Worm (Caenorhabditis elegans): ENCODE data around the gene haf-3.
"Not testable (repeated sequence)": the region's sequence is repeated elsewhere in the genome, so short reads cannot be mapped to it uniquely, and the experiment has no call there.

Gene haf-3

ce11 chrV:15766122-15766594 lies at the start of gene haf-3, which contains the start of gene F57A10.2 (continued):
- TF ChIP-seq pax-1 (tag; optimal IDR thresholded peaks at IDR 0.05) (no peak), K02D7.2 (tag; optimal IDR thresholded peaks at IDR 0.05) (no peak), ceh-22 (tag; optimal IDR thresholded peaks at IDR 0.05) (no peak), unc-3 (GFP tag; conservative IDR thresholded peaks at IDR 0.05) (no peak), unc-3 (tag; optimal IDR thresholded peaks at IDR 0.05) (peak; percentile 13), T23F11.4 (GFP tag; optimal IDR thresholded peaks at IDR 0.05) (no peak), ceh-30 (tag; optimal IDR thresholded peaks at IDR 0.05) (peak; percentile 84), C38D4.7 (GFP tag; optimal IDR thresholded peaks at IDR 0.05) (no peak), nfya-1 (tag; optimal IDR thresholded peaks at IDR 0.05) (peak; percentile 77), sox-2 (GFP tag; IDR thresholded peaks at IDR 0.05) (no peak), ceh-45 (GFP tag; IDR thresholded peaks at IDR 0.05) (no peak), zip-5 (tag; optimal IDR thresholded peaks at IDR 0.05) (no peak), hlh-8 (tag; optimal IDR thresholded peaks at IDR 0.05) (no peak), elt-2 (tag; optimal IDR thresholded peaks at IDR 0.05) (peak; percentile 54), pqm-1 (tag; optimal IDR thresholded peaks at IDR 0.05) (no peak), fax-1 (tag; optimal IDR thresholded peaks at IDR 0.05) (no peak)

DNA sequence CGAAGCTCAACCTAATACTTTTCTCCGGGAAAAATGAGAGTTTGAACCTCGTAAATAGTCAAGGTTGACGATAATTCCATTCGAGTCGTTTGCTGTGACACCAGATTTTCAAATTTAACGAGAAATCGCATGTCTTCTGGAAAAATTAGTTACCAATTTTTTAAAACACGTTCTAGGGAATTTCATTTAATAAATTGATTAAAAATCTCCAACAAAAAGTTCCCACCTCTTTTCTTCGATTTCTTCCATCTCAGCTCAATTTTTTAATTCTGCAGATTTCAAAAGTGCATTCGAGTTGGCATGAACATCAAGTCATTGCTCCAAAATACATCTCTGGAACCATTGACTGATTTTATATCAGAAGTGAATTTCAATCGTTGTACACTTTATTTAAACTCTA lies 46.0 kb upstream of the haf-3 start, which contains the start of gene nhr-282:
Gene nhr-282, plus strand, starts transcription at position 301 of the 400 bp plus-strand sequence.
- TF ChIP-seq sox-2 (GFP tag; IDR thresholded peaks at IDR 0.05); pag-3 (tag; optimal IDR thresholded peaks at IDR 0.05; ENCODE audit: borderline replicate concordance); F13H6.1 (tag; optimal IDR thresholded peaks at IDR 0.05): not testable (repeated sequence)

- TF ChIP-seq ceh-18 (tag; optimal IDR thresholded peaks at IDR 0.05) (no peak), zip-5 (tag; optimal IDR thresholded peaks at IDR 0.05) (no peak), hlh-13 (GFP tag; optimal IDR thresholded peaks at IDR 0.05) (no peak), odd-2 (tag; optimal IDR thresholded peaks at IDR 0.05) (no peak), ets-4 (tag; optimal IDR thresholded peaks at IDR 0.05) (no peak), ceh-19 (GFP tag; optimal IDR thresholded peaks at IDR 0.05) (no peak)
Measured at ce11 chrV:15810446-15810845, 44.5 kb upstream of the haf-3 start, which contains the start of gene F54B8.1. Gene F54B8.1, plus strand, starts transcription at chrV:15810746.

DNA sequence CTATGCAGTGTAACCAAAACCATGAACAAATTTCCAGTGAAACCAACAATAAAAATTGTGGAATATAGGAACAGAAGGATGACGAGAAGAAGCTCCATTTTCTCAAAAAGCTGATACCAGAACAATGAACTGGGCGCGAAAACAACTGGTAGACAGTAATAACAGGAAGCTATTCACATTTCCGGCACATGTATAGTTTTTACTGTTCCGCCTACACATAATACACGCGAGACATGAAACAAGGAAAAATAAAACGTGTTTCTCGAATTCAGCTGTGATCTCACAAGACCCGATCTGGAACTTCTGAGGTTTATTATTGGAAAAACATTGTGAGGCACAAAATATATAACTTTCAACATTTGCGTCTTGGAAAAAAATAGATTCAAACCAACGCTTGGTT lies 43.6 kb upstream of the haf-3 start, which contains the start of gene srsx-36:
Gene srsx-36, minus strand, starts transcription at position 101 of the 400 bp plus-strand sequence.
- TF ChIP-seq ceh-34 (tag; optimal IDR thresholded peaks at IDR 0.05) (no peak), unc-42 (tag; optimal IDR thresholded peaks at IDR 0.05) (no peak), ceh-18 (tag; optimal IDR thresholded peaks at IDR 0.05) (no peak), ceh-14 (tag; optimal IDR thresholded peaks at IDR 0.05) (no peak)

ce11 chrV:15807420-15807819 lies 41.4 kb upstream of the haf-3 start, which contains the start of gene srsx-38:
Gene srsx-38, minus strand, starts transcription at chrV:15807520.
- TF ChIP-seq fax-1 (tag; optimal IDR thresholded peaks at IDR 0.05); sox-2 (GFP tag; IDR thresholded peaks at IDR 0.05); elt-2 (tag; optimal IDR thresholded peaks at IDR 0.05): not testable (repeated sequence)

DNA sequence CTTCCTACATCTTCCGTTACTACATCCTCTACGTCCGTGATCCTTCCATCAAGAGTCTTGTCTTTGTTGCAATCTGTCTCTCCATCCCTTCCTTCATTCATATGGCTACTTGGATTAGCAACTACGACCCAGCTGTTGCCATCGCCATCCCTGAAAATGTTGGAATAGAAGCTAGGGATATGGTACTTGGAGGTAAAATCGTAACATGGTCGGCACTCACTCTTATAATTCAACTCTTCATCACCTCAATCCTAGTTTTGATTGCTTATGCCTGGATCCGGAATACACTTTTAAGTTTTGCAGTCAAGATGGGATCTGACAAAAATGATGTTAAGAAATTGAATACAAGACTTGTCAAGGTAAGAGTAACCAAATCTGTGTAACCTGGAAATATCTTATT lies 37.8 kb upstream of the haf-3 start, which contains the start of gene T26E4.18:
Gene T26E4.18, minus strand, starts transcription at position 101 of the 400 bp plus-strand sequence.
- TF ChIP-seq ttx-3, nfya-1, elt-2 (tag; optimal IDR thresholded peaks at IDR 0.05): not testable (repeated sequence)

- TF ChIP-seq pax-1, pat-9, ceh-14 (tag; optimal IDR thresholded peaks at IDR 0.05): not testable (repeated sequence)
Measured at ce11 chrV:15803079-15803478, 37.1 kb upstream of the haf-3 start, which contains the start of gene srd-27. Gene srd-27, plus strand, starts transcription at chrV:15803379.

Measured in whole organism, late embryonic.